Fruit fly (Drosophila melanogaster): ENCODE measurements around the gene CG34161.

Gene CG34161

DNA sequence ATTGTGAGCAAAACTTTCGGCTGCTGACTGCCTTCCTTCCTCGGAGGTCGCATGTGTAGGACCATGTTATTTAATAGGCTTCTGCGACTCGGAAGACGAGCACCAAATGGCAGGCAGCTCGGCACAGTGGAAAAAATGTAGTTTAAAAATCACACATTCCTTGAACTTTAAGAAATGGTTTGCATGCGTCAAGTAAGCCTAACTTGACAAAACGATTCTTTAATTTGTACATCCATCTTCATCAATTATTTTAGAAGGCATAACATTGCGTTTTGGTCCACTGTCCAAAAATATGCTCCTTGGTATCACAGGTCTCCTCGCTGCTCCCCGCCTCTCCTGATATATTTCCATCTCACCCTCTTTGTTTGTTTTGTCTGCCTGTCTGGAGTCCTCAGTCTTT lies 15.8 kb downstream of the CG34161 start:
- no peak for TF ChIP-seq unc-4 (GFP tag; IDR thresholded peaks at IDR 0.05; ENCODE audit: partially characterized antibody)
- no peak for TF ChIP-seq Sry-β (GFP tag; optimal IDR thresholded peaks at IDR 0.05)
- peak; percentile 57; the same call in 1 of the 2 replicates for TF ChIP-seq E2f1 (GFP tag; IDR thresholded peaks at IDR 0.05)
- TF ChIP-seq exex (tag; optimal IDR thresholded peaks at IDR 0.05), result no peak
- peak; percentile 38 for TF ChIP-seq CG12391 (tag; optimal IDR thresholded peaks at IDR 0.05)
- no peak for TF ChIP-seq hth (optimal IDR thresholded peaks at IDR 0.05)
- TF ChIP-seq eyg (GFP tag; optimal IDR thresholded peaks at IDR 0.05), result peak; percentile 20
- TF ChIP-seq CG31441 (GFP tag; IDR thresholded peaks at IDR 0.05), result 0 out of 2 replicates have a peak, but pooled peaks have one; percentile 21
- TF ChIP-seq Mrtf (GFP tag; IDR thresholded peaks at IDR 0.05), result 0 out of 3 replicates have a peak, but pooled peaks have one; percentile 31
- TF ChIP-seq CG33557 (GFP tag; optimal IDR thresholded peaks at IDR 0.05), result no peak
- no peak; the same call in 1 of the 2 replicates for TF ChIP-seq GATAe (GFP tag; conservative IDR thresholded peaks at IDR 0.05)
- TF ChIP-seq Oaz (GFP tag; IDR thresholded peaks at IDR 0.05), result 0 out of 2 replicates have a peak, but pooled peaks have one; percentile 7
- TF ChIP-seq mirr (GFP tag; optimal IDR thresholded peaks at IDR 0.05), result no peak
- peak; percentile 58 for TF ChIP-seq Fer3 (tag; optimal IDR thresholded peaks at IDR 0.05)
- peak; percentile 60 for TF ChIP-seq CG11504 (tag; optimal IDR thresholded peaks at IDR 0.05)
- peak; percentile 52 for TF ChIP-seq Side (GFP tag; optimal IDR thresholded peaks at IDR 0.05)
- TF ChIP-seq tin (GFP tag; optimal IDR thresholded peaks at IDR 0.05), result peak; percentile 36
- peak; percentile 63 for TF ChIP-seq mam (GFP tag; optimal IDR thresholded peaks at IDR 0.05)
- TF ChIP-seq CG12219 (GFP tag; optimal IDR thresholded peaks at IDR 0.05), result peak; percentile 48
- TF ChIP-seq CG9876 (GFP tag; optimal IDR thresholded peaks at IDR 0.05), result peak; percentile 25
- TF ChIP-seq Hr39 (optimal IDR thresholded peaks at IDR 0.05), result no peak
- TF ChIP-seq cg (GFP tag; optimal IDR thresholded peaks at IDR 0.05), result no peak
- no peak for TF ChIP-seq fd102C (GFP tag; optimal IDR thresholded peaks at IDR 0.05)
- peak; percentile 58 for TF ChIP-seq lilli (GFP tag; optimal IDR thresholded peaks at IDR 0.05)
- no peak for TF ChIP-seq gsb-n (tag; optimal IDR thresholded peaks at IDR 0.05)
- no peak for TF ChIP-seq hkb (optimal IDR thresholded peaks at IDR 0.05)
- peak; percentile 67; the same call in 1 of the 2 replicates for TF ChIP-seq hkb (GFP tag; IDR thresholded peaks at IDR 0.05)
- peak; percentile 49 for TF ChIP-seq H2.0 (GFP tag; IDR thresholded peaks at IDR 0.05)
- TF ChIP-seq trem (tag; optimal IDR thresholded peaks at IDR 0.05), result no peak
- TF ChIP-seq Atf-2 (GFP tag; optimal IDR thresholded peaks at IDR 0.05), result no peak
- TF ChIP-seq fd3F (GFP tag; optimal IDR thresholded peaks at IDR 0.05), result peak; percentile 19
- TF ChIP-seq CG2678 (tag; optimal IDR thresholded peaks at IDR 0.05), result peak; percentile 69
- no peak for TF ChIP-seq Mes4 (GFP tag; optimal IDR thresholded peaks at IDR 0.05)
- TF ChIP-seq sqz (GFP tag; optimal IDR thresholded peaks at IDR 0.05), result no peak
- peak; percentile 62 for TF ChIP-seq dmrt99B (tag; optimal IDR thresholded peaks at IDR 0.05)
- TF ChIP-seq row (GFP tag; IDR thresholded peaks at IDR 0.05), result peak; percentile 70
- peak; percentile 19 for TF ChIP-seq slou (GFP tag; optimal IDR thresholded peaks at IDR 0.05)
- TF ChIP-seq H15 (GFP tag; IDR thresholded peaks at IDR 0.05), result no peak
- TF ChIP-seq CG1602 (GFP tag; optimal IDR thresholded peaks at IDR 0.05), result no peak
- TF ChIP-seq CG1529 (GFP tag; optimal IDR thresholded peaks at IDR 0.05), result no peak
- peak; percentile 17 for TF ChIP-seq CG8944 (GFP tag; optimal IDR thresholded peaks at IDR 0.05)
- peak; percentile 53; the same call in 1 of the 2 replicates for TF ChIP-seq Awh (GFP tag; IDR thresholded peaks at IDR 0.05)
- TF ChIP-seq fd96Cb (tag; optimal IDR thresholded peaks at IDR 0.05), result peak; percentile 10
- TF ChIP-seq her (GFP tag; optimal IDR thresholded peaks at IDR 0.05), result peak; percentile 44
- TF ChIP-seq CG18476 (GFP tag; optimal IDR thresholded peaks at IDR 0.05), result peak; percentile 7
- peak; percentile 69; the same call in 1 of the 2 replicates for TF ChIP-seq Rfx (GFP tag; IDR thresholded peaks at IDR 0.05)
- TF ChIP-seq dysf (GFP tag; IDR thresholded peaks at IDR 0.05), result peak; percentile 76
- peak; percentile 59 for TF ChIP-seq grau (tag; optimal IDR thresholded peaks at IDR 0.05)
- peak; percentile 34; the same call in 1 of the 2 replicates for TF ChIP-seq CG4404 (GFP tag; IDR thresholded peaks at IDR 0.05)
- peak; percentile 63 for TF ChIP-seq CG3281 (GFP tag; optimal IDR thresholded peaks at IDR 0.05)
- TF ChIP-seq Myb (GFP tag; optimal IDR thresholded peaks at IDR 0.05), result peak; percentile 40
- TF ChIP-seq CG17328 (GFP tag; IDR thresholded peaks at IDR 0.05), result 0 out of 2 replicates have a peak, but pooled peaks have one; percentile 35

Data from whole organism, embryonic.